Worm (Caenorhabditis elegans) whole organism, mixed stage, embryonic: ENCODE results near the gene fmo-4.

Experiments used
- elt-3 ChIP-seq: fragments of 150-350 bp; optimal IDR thresholded peaks from 2 replicates; lab custom pipeline; 2014; ENCODE audit warnings: missing biosample characterization, missing genetic modification characterization
- mep-1 ChIP-seq: fragments of 150-350 bp; optimal IDR thresholded peaks from 2 replicates; lab custom pipeline; 2017; ENCODE audit warnings: missing biosample characterization, missing genetic modification reagents, missing genetic modification characterization, inconsistent platforms
- nhr-237 ChIP-seq: fragments of 150-350 bp; optimal IDR thresholded peaks from 2 replicates; lab custom pipeline; 2014; ENCODE audit warnings: missing biosample characterization, missing genetic modification characterization
- nhr-76 ChIP-seq: sonication (generic microtip); optimal IDR thresholded peaks from 2 replicates; lab custom pipeline; 2017; ENCODE audit warnings: missing biosample characterization, missing genetic modification characterization
- pha-4 ChIP-seq: fragments of 150-350 bp; optimal IDR thresholded peaks from 2 replicates; lab custom pipeline; 2018; ENCODE audit warnings: missing biosample characterization, missing genetic modification reagents, missing genetic modification characterization
- sptf-1 ChIP-seq: sonication (generic microtip); optimal IDR thresholded peaks from 2 replicates; lab custom pipeline; 2017; ENCODE audit warnings: mild to moderate bottlenecking, missing genetic modification characterization, moderate library complexity, missing compliant biosample characterization
- ztf-11 ChIP-seq: fragments of 150-350 bp; optimal IDR thresholded peaks from 2 replicates; lab custom pipeline; 2014; ENCODE audit warnings: missing biosample characterization, missing genetic modification characterization

DNA sequence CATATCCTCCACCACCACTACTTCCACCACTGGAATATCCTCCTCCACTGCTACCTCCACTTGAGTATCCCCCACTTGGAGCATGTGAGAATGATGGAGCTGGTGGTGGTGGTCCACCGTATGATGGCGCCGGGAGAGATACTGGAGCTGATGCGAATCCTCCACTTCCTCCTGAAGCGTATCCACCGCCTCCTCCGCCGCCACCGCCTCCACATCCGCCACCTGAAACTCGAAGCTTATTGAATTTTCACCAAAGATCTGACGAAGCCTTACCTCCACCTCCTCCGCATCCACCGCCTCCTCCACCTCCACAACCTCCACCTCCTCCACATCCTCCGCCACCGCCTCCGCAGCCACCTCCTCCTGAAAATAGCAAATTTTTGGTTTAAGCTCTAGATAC lies 43.8 kb downstream of the fmo-4 start:
- TF ChIP-seq nhr-76 (tag; lab: Kevin White, UChicago) (no peak), mep-1 (no peak), elt-3 (tag; lab: Kevin White, UChicago) (no peak), pha-4 (tag; lab: Kevin White, UChicago) (no peak), nhr-237 (tag; lab: Kevin White, UChicago) (no peak), sptf-1 (tag; lab: Kevin White, UChicago) (no peak), ztf-11 (tag; lab: Kevin White, UChicago) (no peak)
